Fruit fly (Drosophila melanogaster) whole organism, embryonic: ENCODE data around the gene Dora.

Experiments used
- CG10147 ChIP-seq: fragments of 200-800 bp; sonication (Bioruptor generic); optimal IDR thresholded peaks from 2 replicates; lab custom pipeline; 2019; ENCODE audit warnings: missing biosample characterization, mild to moderate bottlenecking, missing genetic modification characterization, moderate library complexity
- CG10209 ChIP-seq: fragments of 200-800 bp; sonication (Bioruptor generic); optimal IDR thresholded peaks from 3 replicates; lab custom pipeline; 2017; ENCODE audit warnings: missing biosample characterization, mild to moderate bottlenecking, missing genetic modification characterization, missing genetic modification reagents
- CG10462 ChIP-seq: fragments of 200-800 bp; sonication (Bioruptor generic); optimal IDR thresholded peaks from 2 replicates; lab custom pipeline; 2016; ENCODE audit warnings: missing biosample characterization, missing genetic modification characterization
- CG11456 ChIP-seq: fragments of 200-800 bp; sonication (Bioruptor generic); IDR thresholded peaks from 3 replicates; pipeline ENCODE4 v1.3.6; 2022; ENCODE audit warnings: missing biosample characterization, missing genetic modification characterization
- CG12071 ChIP-seq: fragments of 200-800 bp; sonication (Bioruptor generic); optimal IDR thresholded peaks from 3 replicates; lab custom pipeline; 2018; ENCODE audit warnings: missing biosample characterization, mild to moderate bottlenecking, missing genetic modification characterization
- CG13624 ChIP-seq: fragments of 200-800 bp; sonication (Bioruptor generic); optimal IDR thresholded peaks from 2 replicates; lab custom pipeline; 2016; ENCODE audit warnings: missing biosample characterization, missing genetic modification characterization
- CG14050 ChIP-seq: fragments of 200-800 bp; sonication (Bioruptor generic); IDR thresholded peaks from 3 replicates; pipeline ENCODE4 v1.3.6; 2022; ENCODE audit warnings: missing biosample characterization, missing genetic modification characterization
- CG17186 ChIP-seq: fragments of 200-800 bp; sonication (Bioruptor generic); optimal IDR thresholded peaks from 3 replicates; lab custom pipeline; 2017; ENCODE audit warnings: missing biosample characterization, missing genetic modification reagents, missing genetic modification characterization
- CG17361 ChIP-seq: fragments of 200-800 bp; sonication (Bioruptor generic); IDR thresholded peaks from 3 replicates; pipeline ENCODE4 v1.3.6; 2022; ENCODE audit warnings: missing biosample characterization, missing genetic modification characterization
- CG17612 ChIP-seq: fragments of 200-800 bp; sonication (Bioruptor generic); IDR thresholded peaks from 2 replicates; pipeline ENCODE4 v1.3.6; 2022; ENCODE audit warnings: missing biosample characterization, missing genetic modification characterization
- CG2120 ChIP-seq: fragments of 200-800 bp; sonication (Bioruptor generic); optimal IDR thresholded peaks from 3 replicates; lab custom pipeline; 2016; ENCODE audit warnings: missing biosample characterization, missing genetic modification characterization
- CG2202 ChIP-seq: fragments of 200-800 bp; sonication (Bioruptor generic); optimal IDR thresholded peaks from 2 replicates; lab custom pipeline; 2018; ENCODE audit warnings: missing biosample characterization, mild to moderate bottlenecking, missing genetic modification characterization
- CG31224 ChIP-seq: fragments of 200-800 bp; sonication (Bioruptor generic); IDR thresholded peaks from 2 replicates; pipeline ENCODE4 v1.3.6; 2022; ENCODE audit warnings: missing biosample characterization, missing genetic modification characterization
- CG3726 ChIP-seq: fragments of 200-800 bp; sonication (Bioruptor generic); IDR thresholded peaks from 3 replicates; pipeline ENCODE4, ENCODE4 v1.3.6; 2022; ENCODE audit warnings: missing biosample characterization, missing genetic modification characterization
- CG3847 ChIP-seq: fragments of 200-800 bp; sonication (Bioruptor generic); IDR thresholded peaks from 2 replicates; pipeline ENCODE4 v1.3.6; 2022; ENCODE audit warnings: missing biosample characterization, missing genetic modification characterization
- CG4424 ChIP-seq: fragments of 200-800 bp; sonication (Bioruptor generic); optimal IDR thresholded peaks from 3 replicates; lab custom pipeline; 2016; ENCODE audit warnings: missing biosample characterization, missing genetic modification characterization
- CG4730 ChIP-seq: fragments of 200-800 bp; sonication (Bioruptor generic); IDR thresholded peaks from 2 replicates; pipeline ENCODE4 v1.3.6; 2022; ENCODE audit warnings: missing biosample characterization, missing genetic modification characterization
- CG7271 ChIP-seq: fragments of 200-800 bp; sonication (Bioruptor generic); optimal IDR thresholded peaks from 2 replicates; lab custom pipeline; 2018; ENCODE audit warnings: missing biosample characterization, mild to moderate bottlenecking, missing genetic modification characterization, moderate library complexity
- CG9876 ChIP-seq: fragments of 200-800 bp; sonication (Bioruptor generic); optimal IDR thresholded peaks from 2 replicates; lab custom pipeline; 2016; ENCODE audit warnings: missing biosample characterization, missing genetic modification characterization
- CHES-1-like ChIP-seq: fragments of 200-800 bp; sonication (Bioruptor generic); optimal IDR thresholded peaks from 2 replicates; lab custom pipeline; 2016; ENCODE audit warnings: missing biosample characterization, missing genetic modification characterization
- D19A ChIP-seq: fragments of 200-800 bp; optimal IDR thresholded peaks from 3 replicates; lab custom pipeline; 2019; ENCODE audit warnings: missing biosample characterization, mild to moderate bottlenecking, missing genetic modification characterization, moderate library complexity
- Dad ChIP-seq: fragments of 200-800 bp; sonication (Bioruptor generic); optimal IDR thresholded peaks from 3 replicates; lab custom pipeline; 2016; ENCODE audit warnings: missing biosample characterization, missing genetic modification characterization
- Dek ChIP-seq: fragments of 200-800 bp; sonication (Bioruptor generic); optimal IDR thresholded peaks from 3 replicates; lab custom pipeline; 2019; ENCODE audit warnings: missing biosample characterization, mild to moderate bottlenecking, missing genetic modification characterization, moderate library complexity
- Dp ChIP-seq: fragments of 200-800 bp; sonication (Bioruptor generic); optimal IDR thresholded peaks from 2 replicates; lab custom pipeline; 2018; ENCODE audit warnings: missing biosample characterization, mild to moderate bottlenecking, missing genetic modification characterization, moderate library complexity
- HLH4C ChIP-seq: fragments of 200-800 bp; sonication (Bioruptor generic); IDR thresholded peaks from 3 replicates; pipeline ENCODE4 v1.3.6; 2022; ENCODE audit warnings: missing biosample characterization, missing genetic modification characterization; ENCODE audit not compliant: partially characterized antibody
- Hmx ChIP-seq: fragments of 200-800 bp; sonication (Bioruptor generic); optimal IDR thresholded peaks from 2 replicates; lab custom pipeline; 2016; ENCODE audit warnings: missing biosample characterization, missing genetic modification characterization
- Lpt ChIP-seq: fragments of >200 bp; optimal IDR thresholded peaks from 2 replicates; lab custom pipeline; 2018; ENCODE audit warnings: missing biosample characterization, missing genetic modification characterization
- MTF-1 ChIP-seq: fragments of 200-800 bp; sonication (Bioruptor generic); optimal IDR thresholded peaks from 2 replicates; lab custom pipeline; 2018; ENCODE audit warnings: missing biosample characterization, mild to moderate bottlenecking, missing genetic modification characterization, borderline replicate concordance
- Optix ChIP-seq: fragments of 200-800 bp; sonication (Bioruptor generic); IDR thresholded peaks from 3 replicates; pipeline ENCODE4 v1.3.6; 2022; ENCODE audit warnings: missing biosample characterization, missing genetic modification characterization
- Rx ChIP-seq: fragments of 200-800 bp; sonication (Bioruptor generic); IDR thresholded peaks from 2 replicates; pipeline ENCODE4 v1.3.6; 2022; ENCODE audit warnings: missing biosample characterization, missing genetic modification characterization
- Sox100B ChIP-seq: fragments of 200-800 bp; sonication (Bioruptor generic); optimal IDR thresholded peaks from 3 replicates; lab custom pipeline; 2018; ENCODE audit warnings: missing biosample characterization, mild to moderate bottlenecking, missing genetic modification characterization
- Sry-β ChIP-seq: fragments of 200-800 bp; sonication (Bioruptor generic); optimal IDR thresholded peaks from 2 replicates; lab custom pipeline; 2018; ENCODE audit warnings: missing biosample characterization, mild to moderate bottlenecking, missing genetic modification characterization, moderate library complexity
- Usf ChIP-seq: fragments of 200-800 bp; sonication (Bioruptor generic); optimal IDR thresholded peaks from 2 replicates; lab custom pipeline; 2017; ENCODE audit warnings: missing genotype, missing biosample characterization, missing genetic modification characterization
- Vsx1 ChIP-seq: fragments of 200-800 bp; sonication (Bioruptor generic); optimal IDR thresholded peaks from 2 replicates; lab custom pipeline; 2017; ENCODE audit warnings: missing biosample characterization, mild to moderate bottlenecking, missing genetic modification characterization, missing genetic modification reagents
- Xrp1 ChIP-seq: fragments of 200-800 bp; sonication (Bioruptor generic); IDR thresholded peaks from 2 replicates; pipeline ENCODE4 v1.3.6; 2022; ENCODE audit warnings: missing biosample characterization, missing genetic modification characterization
- amos ChIP-seq: fragments of 200-800 bp; sonication (Bioruptor generic); IDR thresholded peaks from 2 replicates; pipeline ENCODE4 v1.3.6; 2022; ENCODE audit warnings: missing biosample characterization, missing genetic modification characterization; ENCODE audit not compliant: partially characterized antibody
- corto ChIP-seq: fragments of 200-800 bp; sonication (Bioruptor generic); optimal IDR thresholded peaks from 2 replicates; lab custom pipeline; 2016; ENCODE audit warnings: missing biosample characterization, mild to moderate bottlenecking, missing genetic modification characterization, moderate library complexity
- danr ChIP-seq: fragments of 200-800 bp; sonication (Bioruptor generic); IDR thresholded peaks from 2 replicates; pipeline ENCODE4 v1.3.6; 2022; ENCODE audit warnings: missing biosample characterization, missing genetic modification characterization
- dimm ChIP-seq: fragments of 200-800 bp; sonication (Bioruptor generic); IDR thresholded peaks from 2 replicates; pipeline ENCODE4 v1.3.6; 2022; ENCODE audit warnings: missing biosample characterization, missing genetic modification characterization
- grn ChIP-seq: fragments of 200-800 bp; sonication (Bioruptor generic); optimal IDR thresholded peaks from 3 replicates; lab custom pipeline; 2017; ENCODE audit warnings: missing biosample characterization, missing genetic modification characterization
- ham ChIP-seq: fragments of 200-800 bp; sonication (Bioruptor generic); IDR thresholded peaks from 2 replicates; pipeline ENCODE4 v1.3.6; 2022; ENCODE audit warnings: missing biosample characterization, missing genetic modification characterization
- her ChIP-seq: fragments of 200-800 bp; sonication (Bioruptor generic); optimal IDR thresholded peaks from 2 replicates; lab custom pipeline; 2016; ENCODE audit warnings: missing biosample characterization, missing genetic modification characterization
- kay ChIP-seq: fragments of 200-800 bp; sonication (Bioruptor generic); optimal IDR thresholded peaks from 2 replicates; lab custom pipeline; 2016; ENCODE audit warnings: missing biosample characterization, missing genetic modification characterization
- lab ChIP-seq: fragments of 200-800 bp; sonication (Bioruptor generic); optimal IDR thresholded peaks from 3 replicates; lab custom pipeline; 2017; ENCODE audit warnings: missing biosample characterization, missing genetic modification characterization, mild to moderate bottlenecking, moderate library complexity, missing genetic modification reagents
- nmo ChIP-seq: fragments of 200-800 bp; sonication (Bioruptor generic); optimal IDR thresholded peaks from 2 replicates; lab custom pipeline; 2018; ENCODE audit warnings: missing biosample characterization, mild to moderate bottlenecking, missing genetic modification characterization, moderate library complexity
- oc ChIP-seq: fragments of 200-800 bp; sonication (Bioruptor generic); optimal IDR thresholded peaks from 2 replicates; lab custom pipeline; 2018; ENCODE audit warnings: missing biosample characterization, mild to moderate bottlenecking, missing genetic modification characterization, moderate library complexity
- pita ChIP-seq: fragments of 200-800 bp; sonication (Bioruptor generic); optimal IDR thresholded peaks from 2 replicates; lab custom pipeline; 2017; ENCODE audit warnings: missing biosample characterization, mild to moderate bottlenecking, missing genetic modification characterization
- prd ChIP-seq, 3 experiments: fragments of >200 bp in 2 of 3; fragments of 200-800 bp in 1 of 3; sonication (Bioruptor generic) in 1 of 3; optimal IDR thresholded peaks in 2 of 3; IDR thresholded peaks in 1 of 3; 2 replicates in 2 of 3; 3 replicates in 1 of 3; pipeline versions ENCODE4 v1.3.6 to Lab custom; 2017 to 2022; ENCODE audit warnings: missing biosample characterization in 1 of 3, missing genetic modification characterization in 1 of 3
- so ChIP-seq: fragments of 200-800 bp; sonication (Bioruptor generic); IDR thresholded peaks from 3 replicates; pipeline ENCODE4 v1.3.6; 2022; ENCODE audit warnings: missing biosample characterization, missing genetic modification characterization
- sr ChIP-seq: fragments of 200-800 bp; sonication (Bioruptor generic); IDR thresholded peaks from 3 replicates; pipeline ENCODE4 v1.3.6; 2022; ENCODE audit warnings: missing biosample characterization, missing genetic modification characterization

Gene Dora

DNA sequence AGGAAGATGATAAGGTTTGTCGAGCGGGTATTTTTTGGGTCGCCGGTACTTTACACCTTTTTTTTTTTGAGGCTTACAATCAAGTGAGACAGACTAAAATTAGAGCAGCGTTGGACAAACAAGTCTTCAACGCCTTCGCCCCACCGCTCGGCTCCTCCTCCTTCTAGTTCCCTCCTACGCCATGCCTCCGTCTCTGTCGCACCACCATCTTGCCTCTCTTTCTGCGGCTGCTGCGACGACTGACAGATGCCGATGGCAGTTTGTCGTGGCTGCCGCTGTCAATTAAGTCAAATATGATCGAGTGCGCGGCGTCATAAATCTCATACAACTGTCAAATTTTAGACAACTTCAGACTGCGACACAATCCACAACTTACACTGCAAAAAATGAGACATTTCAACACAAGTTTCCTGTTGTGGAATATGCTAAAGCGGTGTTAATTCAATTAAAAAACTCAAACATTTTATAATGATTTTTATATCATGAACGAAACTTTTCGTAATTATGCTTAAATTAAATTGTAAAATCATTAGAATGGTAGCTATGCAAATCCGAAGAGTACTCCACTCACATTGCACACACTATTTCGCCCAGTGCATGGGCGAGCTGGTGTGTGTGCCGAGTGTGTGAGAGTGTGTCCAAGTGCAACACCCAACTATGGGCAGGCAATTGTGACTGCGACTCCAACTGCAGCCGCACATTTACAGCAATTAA, 57.0 kb downstream of the Dora start (continued):
- TF ChIP-seq D19A (tag; lab: Kevin White, UChicago) (peak; percentile 52), so (GFP tag; lab: Robert Waterston, UW) (no peak), CG4730 (GFP tag; lab: Robert Waterston, UW) (no peak), Rx (GFP tag; lab: Robert Waterston, UW) (no peak), CG3726 (GFP tag; lab: Robert Waterston, UW) (no peak), CG13624 (GFP tag; lab: Kevin White, UChicago) (no peak), Dp (GFP tag; lab: Kevin White, UChicago) (no peak), pita (GFP tag; lab: Kevin White, UChicago) (no peak), lab (peak; percentile 11), ham (GFP tag; lab: Robert Waterston, UW) (no peak), CG3847 (no peak), her (GFP tag; lab: Kevin White, UChicago) (no peak), CG11456 (no peak), CG17361 (GFP tag; lab: Robert Waterston, UW) (peak; percentile 44; the same call in 1 of the 3 replicates), Sox100B (GFP tag; lab: Kevin White, UChicago) (peak; percentile 40), CG2120 (GFP tag; lab: Kevin White, UChicago) (no peak), Usf (no peak), Lpt (GFP tag; lab: Kevin White, UChicago) (no peak), Xrp1 (GFP tag; lab: Robert Waterston, UW) (peak; percentile 53), Vsx1 (no peak), prd (optimal IDR thresholded peaks at IDR 0.05; lab: Kevin White, UChicago) (no peak), prd (GFP tag; IDR thresholded peaks at IDR 0.05; lab: Robert Waterston, UW) (peak; percentile 48; the same call in 1 of the 3 replicates), MTF-1 (GFP tag; lab: Kevin White, UChicago) (no peak), CG7271 (tag; lab: Kevin White, UChicago) (no peak), grn (no peak), kay (GFP tag; lab: Kevin White, UChicago) (no peak), CG10209 (peak; percentile 43), Sry-β (GFP tag; lab: Kevin White, UChicago) (no peak), amos (GFP tag; lab: Robert Waterston, UW) (no peak), HLH4C (GFP tag; lab: Robert Waterston, UW) (no peak), Hmx (GFP tag; lab: Kevin White, UChicago) (no peak), CG17612 (GFP tag; lab: Robert Waterston, UW) (no peak), CG10147 (GFP tag; lab: Kevin White, UChicago) (no peak), corto (GFP tag; lab: Kevin White, UChicago) (no peak), Dad (GFP tag; lab: Kevin White, UChicago) (no peak), CG10462 (no peak), CG2202 (tag; lab: Kevin White, UChicago) (peak; percentile 24), CG17186 (GFP tag; lab: Kevin White, UChicago) (no peak), nmo (GFP tag; lab: Kevin White, UChicago) (peak; percentile 74), danr (no peak), Optix (GFP tag; lab: Robert Waterston, UW) (no peak), Dek (tag; lab: Kevin White, UChicago) (no peak), sr (peak; percentile 68), CHES-1-like (GFP tag; lab: Kevin White, UChicago) (no peak), oc (tag; lab: Kevin White, UChicago) (peak; percentile 18), CG9876 (GFP tag; lab: Kevin White, UChicago) (no peak), CG31224 (GFP tag; lab: Robert Waterston, UW) (no peak), dimm (no peak), CG4424 (GFP tag; lab: Kevin White, UChicago) (peak; percentile 36), CG12071 (GFP tag; lab: Kevin White, UChicago) (no peak), CG14050 (GFP tag; lab: Robert Waterston, UW) (no peak)
